Worm (Caenorhabditis elegans) whole organism, L2 larva: ENCODE results near the gene C38C10.3.

Experiments
- F13H6.1 ChIP-seq: sonication (generic microtip); optimal IDR thresholded peaks from 2 replicates; lab custom pipeline; 2016; ENCODE audit warnings: missing genetic modification characterization, missing compliant biosample characterization
- ZK546.5 ChIP-seq: sonication (generic microtip); optimal IDR thresholded peaks from 2 replicates; lab custom pipeline; 2017; ENCODE audit warnings: missing biosample characterization, missing genetic modification characterization
- alr-1 ChIP-seq: fragments of 150-350 bp; optimal IDR thresholded peaks from 2 replicates; lab custom pipeline; 2014; ENCODE audit warnings: missing biosample characterization, missing genetic modification characterization
- aly-2 ChIP-seq: fragments of 150-350 bp; optimal IDR thresholded peaks from 2 replicates; lab custom pipeline; 2014; ENCODE audit warnings: missing biosample characterization, missing genetic modification characterization
- blmp-1 ChIP-seq: sonication (generic microtip); optimal IDR thresholded peaks from 2 replicates; lab custom pipeline; 2017; ENCODE audit warnings: missing genetic modification characterization, mild to moderate bottlenecking, missing compliant biosample characterization, antibody characterized with exemption, moderate library complexity; ENCODE audit not compliant: insufficient read depth
- ceh-16 ChIP-seq: fragments of 150-350 bp; optimal IDR thresholded peaks from 2 replicates; lab custom pipeline; 2014; ENCODE audit warnings: missing biosample characterization, missing genetic modification characterization
- ceh-82 ChIP-seq: fragments of 150-350 bp; optimal IDR thresholded peaks from 2 replicates; lab custom pipeline; 2014; ENCODE audit warnings: missing biosample characterization, missing genetic modification characterization
- crh-2 ChIP-seq: sonication (generic microtip); optimal IDR thresholded peaks from 2 replicates; lab custom pipeline; 2017; ENCODE audit warnings: missing biosample characterization, missing genetic modification characterization
- dmd-4 ChIP-seq: sonication (generic microtip); optimal IDR thresholded peaks from 2 replicates; lab custom pipeline; 2017; ENCODE audit warnings: missing biosample characterization, missing genetic modification characterization
- egl-27 ChIP-seq: sonication (generic microtip); optimal IDR thresholded peaks from 3 replicates; lab custom pipeline; 2017; ENCODE audit warnings: missing biosample characterization, missing genetic modification reagents, missing genetic modification characterization
- elt-1 ChIP-seq: fragments of 150-350 bp; optimal IDR thresholded peaks from 2 replicates; lab custom pipeline; 2014; ENCODE audit warnings: missing biosample characterization, missing genetic modification characterization
- elt-3 ChIP-seq: sonication (generic microtip); optimal IDR thresholded peaks from 2 replicates; lab custom pipeline; 2017; ENCODE audit warnings: missing biosample characterization, missing genetic modification characterization
- fos-1 ChIP-seq: fragments of 150-350 bp; optimal IDR thresholded peaks from 2 replicates; lab custom pipeline; 2014; ENCODE audit warnings: missing biosample characterization, missing genetic modification characterization
- gmeb-1 ChIP-seq: fragments of 150-350 bp; optimal IDR thresholded peaks from 2 replicates; lab custom pipeline; 2014; ENCODE audit warnings: missing biosample characterization, missing genetic modification characterization
- lin-11 ChIP-seq: fragments of 150-350 bp; sonication (generic microtip); optimal IDR thresholded peaks from 2 replicates; lab custom pipeline; 2014; ENCODE audit warnings: missing biosample characterization, missing genetic modification characterization, inconsistent platforms, mixed read lengths
- lin-13 ChIP-seq: fragments of 150-350 bp; optimal IDR thresholded peaks from 2 replicates; lab custom pipeline; 2014; ENCODE audit warnings: missing biosample characterization, missing genetic modification reagents, missing genetic modification characterization
- lin-39 ChIP-seq: fragments of 150-350 bp; optimal IDR thresholded peaks from 2 replicates; lab custom pipeline; 2014; ENCODE audit warnings: missing biosample characterization, missing genetic modification reagents, missing genetic modification characterization
- mab-5 ChIP-seq: fragments of 150-350 bp; optimal IDR thresholded peaks from 2 replicates; lab custom pipeline; 2014; ENCODE audit warnings: missing biosample characterization, missing genetic modification characterization
- mbf-1 ChIP-seq: sonication (generic microtip); optimal IDR thresholded peaks from 2 replicates; lab custom pipeline; 2017; ENCODE audit warnings: missing biosample characterization, missing genetic modification characterization
- mdl-1 ChIP-seq, 2 experiments: fragments of 150-350 bp in 1 of 2; sonication (generic microtip) in 1 of 2; optimal IDR thresholded peaks; 2 replicates each; lab custom pipeline; 2017; ENCODE audit warnings: missing biosample characterization in 2 of 2, missing genetic modification characterization in 2 of 2
- nhr-10 ChIP-seq: sonication (generic microtip); optimal IDR thresholded peaks from 2 replicates; lab custom pipeline; 2017; ENCODE audit warnings: missing biosample characterization, missing genetic modification characterization
- nhr-11 ChIP-seq: fragments of 150-350 bp; optimal IDR thresholded peaks from 2 replicates; lab custom pipeline; 2014; ENCODE audit warnings: missing biosample characterization, missing genetic modification characterization
- nhr-12 ChIP-seq: fragments of 150-350 bp; optimal IDR thresholded peaks from 2 replicates; lab custom pipeline; 2014; ENCODE audit warnings: missing biosample characterization, missing genetic modification characterization
- nhr-129 ChIP-seq: fragments of 150-350 bp; optimal IDR thresholded peaks from 2 replicates; lab custom pipeline; 2014; ENCODE audit warnings: missing biosample characterization, missing genetic modification characterization
- nhr-21 ChIP-seq: fragments of 150-350 bp; optimal IDR thresholded peaks from 2 replicates; lab custom pipeline; 2014; ENCODE audit warnings: missing biosample characterization, missing genetic modification characterization
- nhr-23 ChIP-seq: fragments of 150-350 bp; optimal IDR thresholded peaks from 2 replicates; lab custom pipeline; 2014; ENCODE audit warnings: missing biosample characterization, missing genetic modification reagents, missing genetic modification characterization
- nhr-237 ChIP-seq: fragments of 150-350 bp; optimal IDR thresholded peaks from 2 replicates; lab custom pipeline; 2014; ENCODE audit warnings: missing biosample characterization, missing genetic modification characterization
- nhr-25 ChIP-seq: fragments of 150-350 bp; sonication (generic microtip); optimal IDR thresholded peaks from 3 replicates; lab custom pipeline; 2014; ENCODE audit warnings: missing biosample characterization, missing genetic modification characterization
- nhr-6 ChIP-seq: fragments of 150-350 bp; optimal IDR thresholded peaks from 2 replicates; lab custom pipeline; 2014; ENCODE audit warnings: missing biosample characterization, missing genetic modification characterization
- nhr-77 ChIP-seq: fragments of 150-350 bp; optimal IDR thresholded peaks from 2 replicates; lab custom pipeline; 2014; ENCODE audit warnings: missing biosample characterization, missing genetic modification characterization
- peb-1 ChIP-seq: fragments of 150-350 bp; optimal IDR thresholded peaks from 2 replicates; lab custom pipeline; 2014; ENCODE audit warnings: missing biosample characterization, missing genetic modification characterization
- sem-4 ChIP-seq: fragments of 150-350 bp; optimal IDR thresholded peaks from 2 replicates; lab custom pipeline; 2014; ENCODE audit warnings: missing biosample characterization, missing genetic modification reagents, missing genetic modification characterization
- sma-3 ChIP-seq: sonication (generic microtip); optimal IDR thresholded peaks from 2 replicates; lab custom pipeline; 2016; ENCODE audit warnings: missing genetic modification reagents, missing genetic modification characterization, missing compliant biosample characterization
- sma-9 ChIP-seq, 2 experiments: fragments of 150-350 bp in 1 of 2; sonication (generic microtip) in 1 of 2; optimal IDR thresholded peaks; 2 replicates each; lab custom pipeline; 2014 to 2016; ENCODE audit warnings: missing genetic modification characterization in 2 of 2, mild to moderate bottlenecking in 1 of 2, missing biosample characterization in 1 of 2, missing compliant biosample characterization in 1 of 2, missing genetic modification reagents in 1 of 2, moderate library complexity in 1 of 2
- snpc-4 ChIP-seq: fragments of 150-350 bp; optimal IDR thresholded peaks from 2 replicates; lab custom pipeline; 2014; ENCODE audit warnings: missing biosample characterization, missing genetic modification characterization
- unc-39 ChIP-seq: fragments of 150-350 bp; optimal IDR thresholded peaks from 2 replicates; lab custom pipeline; 2014; ENCODE audit warnings: missing biosample characterization, missing genetic modification characterization
- unc-62 ChIP-seq: fragments of 150-350 bp; optimal IDR thresholded peaks from 2 replicates; lab custom pipeline; 2014; ENCODE audit warnings: missing biosample characterization, missing genetic modification reagents, missing genetic modification characterization
- zag-1 ChIP-seq: fragments of 150-350 bp; optimal IDR thresholded peaks from 2 replicates; lab custom pipeline; 2014; ENCODE audit warnings: missing biosample characterization, missing genetic modification characterization
- ztf-1 ChIP-seq: fragments of 200-800 bp; sonication (Bioruptor generic); conservative IDR thresholded peaks from 2 replicates; pipeline ENCODE4 v1.3.6; 2022; ENCODE audit warnings: missing genetic modification characterization, missing compliant biosample characterization
- ztf-11 ChIP-seq: sonication (generic microtip); optimal IDR thresholded peaks from 2 replicates; lab custom pipeline; 2017; ENCODE audit warnings: missing biosample characterization, missing genetic modification characterization
- ztf-4 ChIP-seq: fragments of 150-350 bp; optimal IDR thresholded peaks from 2 replicates; lab custom pipeline; 2014; ENCODE audit warnings: missing biosample characterization, missing genetic modification characterization

Gene C38C10.3

ce11 chrIII:9385543-9385942 lies at the start of gene C38C10.3:
TSS of gene C38C10.3 (minus strand) at chrIII:9385643.
- TF ChIP-seq elt-3 (tag; lab: Kevin White, UChicago) (no peak), mbf-1 (no peak), F13H6.1 (tag; lab: Kevin White, UChicago) (no peak), lin-39 (no peak), fos-1 (tag; lab: Kevin White, UChicago) (no peak), alr-1 (no peak), gmeb-1 (tag; lab: Kevin White, UChicago) (no peak), egl-27 (tag; lab: Kevin White, UChicago) (no peak), peb-1 (no peak), mab-5 (no peak), nhr-6 (tag; lab: Kevin White, UChicago) (no peak), nhr-77 (tag; lab: Kevin White, UChicago) (no peak), nhr-237 (tag; lab: Kevin White, UChicago) (no peak), sem-4 (tag; lab: Kevin White, UChicago) (no peak), nhr-25 (tag; lab: Kevin White, UChicago) (no peak), blmp-1 (tag; lab: Kevin White, UChicago) (no peak), nhr-12 (tag; lab: Kevin White, UChicago) (no peak), mdl-1 (tag; optimal IDR thresholded peaks at IDR 0.05; lab: Kevin White, UChicago) (no peak), nhr-21 (tag; lab: Kevin White, UChicago) (no peak), sma-3 (GFP tag; lab: Kevin White, UChicago) (no peak)

- no peak for TF ChIP-seq lin-13
- no peak for TF ChIP-seq egl-27 (tag; lab: Kevin White, UChicago)
- TF ChIP-seq ztf-1 (GFP tag; lab: Robert Waterston, UW) = no peak
- TF ChIP-seq ceh-82 (tag; lab: Kevin White, UChicago) = no peak
- TF ChIP-seq aly-2 (tag; lab: Kevin White, UChicago) = no peak
- no peak for TF ChIP-seq snpc-4 (tag; lab: Kevin White, UChicago)
- TF ChIP-seq nhr-25 (tag; lab: Kevin White, UChicago) = no peak
- no peak for TF ChIP-seq unc-62 (GFP tag; lab: Kevin White, UChicago)
- TF ChIP-seq alr-1 = no peak
- TF ChIP-seq ceh-16 (tag; lab: Kevin White, UChicago) = no peak
- no peak for TF ChIP-seq ztf-4 (tag; lab: Kevin White, UChicago)
- TF ChIP-seq fos-1 (tag; lab: Kevin White, UChicago) = no peak
- no peak for TF ChIP-seq ztf-11 (tag; lab: Kevin White, UChicago)
- no peak for TF ChIP-seq dmd-4 (tag; lab: Kevin White, UChicago)
- TF ChIP-seq nhr-23 (tag; lab: Kevin White, UChicago) = no peak
- no peak for TF ChIP-seq gmeb-1 (tag; lab: Kevin White, UChicago)
Observed at ce11 chrIII:9434999-9435398, 49.6 kb upstream of the C38C10.3 start.

ce11 chrIII:9433576-9434107 lies 48.2 kb upstream of the C38C10.3 start, which contains the start of gene cpar-1:
TSS of gene cpar-1 (plus strand) at chrIII:9434057.
- TF ChIP-seq alr-1 = no peak
- no peak for TF ChIP-seq crh-2
- TF ChIP-seq lin-13 = no peak
- TF ChIP-seq unc-62 (GFP tag; lab: Kevin White, UChicago) = no peak
- no peak for TF ChIP-seq sma-9 (GFP tag; optimal IDR thresholded peaks at IDR 0.05; lab: Kevin White, UChicago)
- TF ChIP-seq sma-9 (tag; optimal IDR thresholded peaks at IDR 0.05; lab: Kevin White, UChicago) = no peak
- TF ChIP-seq unc-39 (tag; lab: Kevin White, UChicago) = no peak
- no peak for TF ChIP-seq elt-1 (tag; lab: Kevin White, UChicago)
- no peak for TF ChIP-seq nhr-21 (tag; lab: Kevin White, UChicago)
- no peak for TF ChIP-seq ZK546.5
- no peak for TF ChIP-seq nhr-12 (tag; lab: Kevin White, UChicago)
- TF ChIP-seq gmeb-1 (tag; lab: Kevin White, UChicago) = no peak
- no peak for TF ChIP-seq nhr-129 (tag; lab: Kevin White, UChicago)
- no peak for TF ChIP-seq nhr-11 (tag; lab: Kevin White, UChicago)
- TF ChIP-seq lin-11 (tag; lab: Kevin White, UChicago) = no peak
- TF ChIP-seq nhr-10 (tag; lab: Kevin White, UChicago) = no peak
- no peak for TF ChIP-seq aly-2 (tag; lab: Kevin White, UChicago)
- TF ChIP-seq peb-1 = no peak
- TF ChIP-seq zag-1 (tag; lab: Kevin White, UChicago) = no peak
- TF ChIP-seq ztf-11 (tag; lab: Kevin White, UChicago) = no peak
